Fruit fly (Drosophila melanogaster) whole organism, embryonic: ENCODE results near the gene CG3224.

Experiments used
- Abd-B ChIP-seq: fragments of 200-800 bp; sonication (Bioruptor generic); optimal IDR thresholded peaks from 2 replicates; lab custom pipeline; 2018; ENCODE audit warnings: missing biosample characterization, mild to moderate bottlenecking, missing genetic modification characterization, moderate library complexity
- BEAF-32 ChIP-seq: fragments of 200-800 bp; sonication (Bioruptor generic); optimal IDR thresholded peaks from 3 replicates; lab custom pipeline; 2017; ENCODE audit warnings: missing biosample characterization, missing genetic modification characterization, mild to moderate bottlenecking, moderate library complexity, missing genetic modification reagents
- CG10366 ChIP-seq: fragments of 200-800 bp; sonication (Bioruptor generic); IDR thresholded peaks from 2 replicates; pipeline ENCODE4 v1.3.6; 2022; ENCODE audit warnings: missing biosample characterization, missing genetic modification characterization
- CG11085 ChIP-seq: fragments of 200-800 bp; sonication (Bioruptor generic); IDR thresholded peaks from 2 replicates; pipeline ENCODE4 v1.3.6; 2022; ENCODE audit warnings: missing biosample characterization, missing genetic modification characterization
- CG11504 ChIP-seq: fragments of 200-800 bp; sonication (Bioruptor generic); optimal IDR thresholded peaks from 3 replicates; lab custom pipeline; 2019; ENCODE audit warnings: missing biosample characterization, mild to moderate bottlenecking, missing genetic modification characterization, moderate library complexity
- CG12155 ChIP-seq: fragments of 200-800 bp; sonication (Bioruptor generic); optimal IDR thresholded peaks from 3 replicates; lab custom pipeline; 2016; ENCODE audit warnings: missing biosample characterization, missing genetic modification characterization
- CG12942 ChIP-seq: fragments of 200-800 bp; sonication (Bioruptor generic); optimal IDR thresholded peaks from 3 replicates; lab custom pipeline; 2016; ENCODE audit warnings: missing biosample characterization, missing genetic modification characterization
- CG14014 ChIP-seq: fragments of 200-800 bp; sonication (Bioruptor generic); IDR thresholded peaks from 2 replicates; pipeline ENCODE4 v1.3.6; 2022; ENCODE audit warnings: missing biosample characterization, missing genetic modification characterization
- CG1603 ChIP-seq: fragments of 200-800 bp; sonication (Bioruptor generic); optimal IDR thresholded peaks from 2 replicates; lab custom pipeline; 2019; ENCODE audit warnings: missing biosample characterization, mild to moderate bottlenecking, missing genetic modification characterization, moderate library complexity
- CG17912 ChIP-seq: fragments of 200-800 bp; sonication (Bioruptor generic); optimal IDR thresholded peaks from 2 replicates; lab custom pipeline; 2018; ENCODE audit warnings: missing biosample characterization, mild to moderate bottlenecking, missing genetic modification characterization
- CG18011 ChIP-seq: fragments of 200-800 bp; sonication (Bioruptor generic); optimal IDR thresholded peaks from 2 replicates; lab custom pipeline; 2017; ENCODE audit warnings: missing biosample characterization, missing genetic modification characterization, mild to moderate bottlenecking, moderate library complexity, missing genotype
- CG32767 ChIP-seq: fragments of 200-800 bp; sonication (Bioruptor generic); IDR thresholded peaks from 2 replicates; pipeline ENCODE4 v1.3.6; 2022; ENCODE audit warnings: missing biosample characterization, missing genetic modification characterization
- CG3407 ChIP-seq: fragments of 200-800 bp; sonication (Bioruptor generic); optimal IDR thresholded peaks from 2 replicates; lab custom pipeline; 2018; ENCODE audit warnings: missing biosample characterization, mild to moderate bottlenecking, missing genetic modification characterization
- CG3995 ChIP-seq: fragments of 200-800 bp; sonication (Bioruptor generic); optimal IDR thresholded peaks from 3 replicates; lab custom pipeline; 2016; ENCODE audit warnings: missing biosample characterization, missing genetic modification characterization
- CG42726 ChIP-seq: fragments of 200-800 bp; sonication (Bioruptor generic); IDR thresholded peaks from 2 replicates; pipeline ENCODE4 v1.3.6; 2022; ENCODE audit warnings: missing biosample characterization, missing genetic modification characterization; ENCODE audit not compliant: partially characterized antibody
- CG8290 ChIP-seq, 3 experiments: fragments of 200-800 bp; sonication (Bioruptor generic); optimal IDR thresholded peaks; 2 replicates each; lab custom pipeline; 2016 to 2019; ENCODE audit warnings: missing biosample characterization in 3 of 3, missing genetic modification characterization in 3 of 3, mild to moderate bottlenecking in 2 of 3, moderate library complexity in 1 of 3
- CG8478 ChIP-seq: fragments of >200 bp; optimal IDR thresholded peaks from 2 replicates; lab custom pipeline; 2018
- CkIIα-i1 ChIP-seq: fragments of 200-800 bp; sonication (Bioruptor generic); IDR thresholded peaks from 2 replicates; pipeline ENCODE4 v1.3.6; 2022; ENCODE audit warnings: missing biosample characterization, missing genetic modification characterization
- Dip3 ChIP-seq: fragments of 200-800 bp; sonication (Bioruptor generic); optimal IDR thresholded peaks from 3 replicates; lab custom pipeline; 2016; ENCODE audit warnings: missing biosample characterization, missing genetic modification characterization
- Dll ChIP-seq: fragments of 200-800 bp; sonication (Bioruptor generic); IDR thresholded peaks from 4 replicates; pipeline ENCODE4 v1.3.6; 2022; ENCODE audit warnings: missing biosample characterization, missing genetic modification characterization; ENCODE audit not compliant: partially characterized antibody
- Ets97D ChIP-seq: fragments of 200-800 bp; sonication (Bioruptor generic); optimal IDR thresholded peaks from 3 replicates; lab custom pipeline; 2016; ENCODE audit warnings: missing biosample characterization, missing genetic modification characterization
- Hmx ChIP-seq: fragments of 200-800 bp; sonication (Bioruptor generic); optimal IDR thresholded peaks from 2 replicates; lab custom pipeline; 2016; ENCODE audit warnings: missing biosample characterization, missing genetic modification characterization
- Hr39 ChIP-seq: fragments of >200 bp; optimal IDR thresholded peaks from 2 replicates; lab custom pipeline; 2017
- Lhr ChIP-seq: fragments of 200-800 bp; sonication (Bioruptor generic); optimal IDR thresholded peaks from 3 replicates; lab custom pipeline; 2017; ENCODE audit warnings: mild to moderate bottlenecking, missing biosample characterization, missing genetic modification reagents, missing genetic modification characterization
- Lpt ChIP-seq: fragments of >200 bp; optimal IDR thresholded peaks from 2 replicates; lab custom pipeline; 2018; ENCODE audit warnings: missing biosample characterization, missing genetic modification characterization
- MESR4 ChIP-seq: fragments of 200-800 bp; sonication (Bioruptor generic); optimal IDR thresholded peaks from 2 replicates; lab custom pipeline; 2018; ENCODE audit warnings: missing biosample characterization, mild to moderate bottlenecking, missing genetic modification characterization, moderate library complexity
- Meics ChIP-seq: fragments of 200-800 bp; sonication (Bioruptor generic); optimal IDR thresholded peaks from 2 replicates; lab custom pipeline; 2017; ENCODE audit warnings: missing biosample characterization, mild to moderate bottlenecking, missing genetic modification characterization
- Mes4 ChIP-seq: fragments of 200-800 bp; sonication (Bioruptor generic); optimal IDR thresholded peaks from 2 replicates; lab custom pipeline; 2016; ENCODE audit warnings: missing biosample characterization, missing genetic modification characterization
- Sox102F ChIP-seq: fragments of 200-800 bp; sonication (Bioruptor generic); optimal IDR thresholded peaks from 2 replicates; lab custom pipeline; 2018; ENCODE audit warnings: missing biosample characterization, mild to moderate bottlenecking, missing genetic modification characterization, moderate library complexity
- TFAM ChIP-seq: fragments of 200-800 bp; sonication (Bioruptor generic); optimal IDR thresholded peaks from 2 replicates; lab custom pipeline; 2017; ENCODE audit warnings: missing biosample characterization, missing genetic modification characterization, inconsistent platforms
- Xrp1 ChIP-seq: fragments of 200-800 bp; sonication (Bioruptor generic); IDR thresholded peaks from 2 replicates; pipeline ENCODE4 v1.3.6; 2022; ENCODE audit warnings: missing biosample characterization, missing genetic modification characterization
- bab2 ChIP-seq: fragments of 200-800 bp; sonication (Bioruptor generic); optimal IDR thresholded peaks from 2 replicates; lab custom pipeline; 2016; ENCODE audit warnings: missing biosample characterization, missing genetic modification characterization
- cas ChIP-seq: fragments of 200-800 bp; sonication (Bioruptor generic); IDR thresholded peaks from 2 replicates; pipeline ENCODE4 v1.3.6; 2022; ENCODE audit warnings: missing biosample characterization, missing genetic modification characterization
- gem ChIP-seq: fragments of 200-800 bp; sonication (Bioruptor generic); optimal IDR thresholded peaks from 2 replicates; lab custom pipeline; 2019; ENCODE audit warnings: missing biosample characterization, mild to moderate bottlenecking, missing genetic modification characterization, moderate library complexity
- gfzf ChIP-seq: fragments of 200-800 bp; sonication (Bioruptor generic); optimal IDR thresholded peaks from 2 replicates; lab custom pipeline; 2016; ENCODE audit warnings: missing biosample characterization, mild to moderate bottlenecking, missing genetic modification characterization, moderate library complexity
- jumu ChIP-seq: fragments of 200-800 bp; sonication (Bioruptor generic); optimal IDR thresholded peaks from 3 replicates; lab custom pipeline; 2016; ENCODE audit warnings: missing biosample characterization, missing genetic modification characterization
- lov ChIP-seq, 2 experiments: fragments of 200-800 bp in 1 of 2; fragments of >200 bp in 1 of 2; sonication (Bioruptor generic) in 1 of 2; IDR thresholded peaks in 1 of 2; optimal IDR thresholded peaks in 1 of 2; 2 replicates in 1 of 2; 3 replicates in 1 of 2; pipeline versions ENCODE4 v1.3.6 to Lab custom; 2017 to 2022; ENCODE audit warnings: missing biosample characterization in 1 of 2, missing genetic modification characterization in 1 of 2
- prd ChIP-seq, 3 experiments: fragments of >200 bp in 2 of 3; fragments of 200-800 bp in 1 of 3; sonication (Bioruptor generic) in 1 of 3; optimal IDR thresholded peaks in 2 of 3; IDR thresholded peaks in 1 of 3; 2 replicates in 2 of 3; 3 replicates in 1 of 3; pipeline versions ENCODE4 v1.3.6 to Lab custom; 2017 to 2022; ENCODE audit warnings: missing biosample characterization in 1 of 3, missing genetic modification characterization in 1 of 3
- row ChIP-seq: fragments of 200-800 bp; sonication (Bioruptor generic); IDR thresholded peaks from 3 replicates; pipeline ENCODE4 v1.3.6; 2022; ENCODE audit warnings: missing biosample characterization, missing genetic modification characterization
- sens-2 ChIP-seq: fragments of 200-800 bp; sonication (Bioruptor generic); IDR thresholded peaks from 2 replicates; pipeline ENCODE4 v1.3.6; 2022; ENCODE audit warnings: missing biosample characterization, missing genetic modification characterization
- sqz ChIP-seq: fragments of 200-800 bp; sonication (Bioruptor generic); optimal IDR thresholded peaks from 3 replicates; lab custom pipeline; 2018; ENCODE audit warnings: missing biosample characterization, mild to moderate bottlenecking, missing genetic modification characterization
- tgo ChIP-seq: fragments of 200-800 bp; sonication (Bioruptor generic); IDR thresholded peaks from 3 replicates; pipeline ENCODE4 v1.3.6; 2022; ENCODE audit warnings: missing biosample characterization, missing genetic modification characterization
- trem ChIP-seq: fragments of 200-800 bp; optimal IDR thresholded peaks from 3 replicates; lab custom pipeline; 2019; ENCODE audit warnings: missing biosample characterization, mild to moderate bottlenecking, missing genetic modification characterization, moderate library complexity
- unc-4 ChIP-seq: fragments of 200-800 bp; sonication (Bioruptor generic); IDR thresholded peaks from 2 replicates; pipeline ENCODE4 v1.3.6; 2022; ENCODE audit warnings: missing biosample characterization, missing genetic modification characterization; ENCODE audit not compliant: partially characterized antibody

The CG3224 gene

DNA sequence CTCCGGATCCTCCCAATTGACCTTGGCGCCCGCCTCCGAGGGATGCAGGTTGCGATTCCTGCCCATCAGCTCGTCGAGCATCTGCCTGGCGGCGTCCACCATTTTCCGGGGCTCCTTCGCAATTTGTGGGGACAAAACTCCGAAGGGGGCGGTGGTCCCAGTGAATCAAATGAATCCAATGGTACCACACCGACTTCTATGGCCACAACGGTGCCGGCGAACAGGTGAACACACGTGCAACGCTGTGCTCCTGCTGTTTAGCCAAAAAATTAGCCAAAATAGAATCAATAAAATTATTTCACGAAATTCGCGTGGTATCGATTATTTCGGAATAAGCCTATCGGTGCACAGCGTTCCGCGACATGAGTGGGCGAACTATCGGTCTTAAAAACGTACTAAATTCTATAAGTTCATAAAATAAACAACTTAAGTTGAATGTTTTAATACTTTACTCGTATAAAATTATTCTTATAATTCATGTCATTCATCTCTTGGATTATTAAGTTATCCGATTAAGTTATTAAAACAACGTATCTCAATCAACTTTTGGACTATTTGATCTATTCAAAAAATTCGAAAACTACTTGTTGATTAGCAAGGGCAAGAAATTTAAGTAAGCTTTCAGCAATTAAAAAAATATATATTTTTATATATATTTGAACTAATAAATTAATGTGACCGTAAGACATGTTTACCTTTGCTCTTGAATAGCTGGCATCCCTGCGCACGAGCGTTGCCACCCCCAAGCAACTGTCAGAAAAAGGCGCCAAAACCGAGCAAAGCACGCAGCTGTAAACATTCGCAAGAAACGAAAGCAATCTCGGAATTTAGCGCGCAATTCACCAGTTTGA, 12.6 kb upstream of the CG3224 start, which contains the start of the genes CG3198 and Mcm6 (continued):
- no peak for TF ChIP-seq lov (optimal IDR thresholded peaks at IDR 0.05; lab: Kevin White, UChicago)
- TF ChIP-seq lov (GFP tag; IDR thresholded peaks at IDR 0.05; lab: Robert Waterston, UW): no peak
- TF ChIP-seq BEAF-32: peak; percentile 67
- peak; percentile 32; the same call in 1 of the 2 replicates for TF ChIP-seq CG42726 (GFP tag; lab: Robert Waterston, UW)
- TF ChIP-seq Hmx (GFP tag; lab: Kevin White, UChicago): no peak
- TF ChIP-seq Ets97D (GFP tag; lab: Kevin White, UChicago): peak; percentile 51
- no peak for TF ChIP-seq tgo
- TF ChIP-seq Xrp1 (GFP tag; lab: Robert Waterston, UW): no peak
- peak; percentile 71 for TF ChIP-seq unc-4 (GFP tag; lab: Robert Waterston, UW)
- TF ChIP-seq Hr39 (lab: Kevin White, UChicago): no peak
- no peak for TF ChIP-seq TFAM (GFP tag; lab: Kevin White, UChicago)
- TF ChIP-seq CkIIα-i1 (GFP tag; lab: Robert Waterston, UW): no peak
- TF ChIP-seq gfzf: peak; percentile 46
- TF ChIP-seq MESR4 (GFP tag; lab: Kevin White, UChicago): peak; percentile 81
- TF ChIP-seq Dll (GFP tag; lab: Robert Waterston, UW): peak; percentile 77
- TF ChIP-seq CG3995 (GFP tag; lab: Kevin White, UChicago): peak; percentile 6
- peak; percentile 65 for TF ChIP-seq row (GFP tag; lab: Robert Waterston, UW)

DNA sequence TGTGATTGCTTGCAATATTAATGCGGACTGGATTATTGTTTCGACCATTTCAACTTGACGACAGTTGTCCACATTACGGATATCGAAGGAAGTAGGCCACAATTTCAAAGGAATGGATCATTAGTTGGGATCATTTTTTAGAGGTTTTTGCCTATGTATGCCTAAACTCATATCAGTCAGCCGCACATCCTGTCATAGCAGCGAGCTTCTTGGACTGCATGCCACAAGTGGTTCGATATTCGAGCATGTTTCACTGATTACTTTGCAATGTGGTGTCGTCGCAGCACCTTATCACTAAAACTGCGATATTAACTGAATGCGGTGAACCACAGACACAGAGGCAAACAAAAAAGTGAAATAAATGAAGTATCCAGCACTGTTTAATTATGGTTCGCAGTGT, 2.7 kb upstream of the CG3224 start:
- TF ChIP-seq Abd-B (GFP tag; lab: Kevin White, UChicago) (no peak), Sox102F (GFP tag; lab: Kevin White, UChicago) (no peak), CG18011 (GFP tag; lab: Kevin White, UChicago) (peak; percentile 92)

DNA sequence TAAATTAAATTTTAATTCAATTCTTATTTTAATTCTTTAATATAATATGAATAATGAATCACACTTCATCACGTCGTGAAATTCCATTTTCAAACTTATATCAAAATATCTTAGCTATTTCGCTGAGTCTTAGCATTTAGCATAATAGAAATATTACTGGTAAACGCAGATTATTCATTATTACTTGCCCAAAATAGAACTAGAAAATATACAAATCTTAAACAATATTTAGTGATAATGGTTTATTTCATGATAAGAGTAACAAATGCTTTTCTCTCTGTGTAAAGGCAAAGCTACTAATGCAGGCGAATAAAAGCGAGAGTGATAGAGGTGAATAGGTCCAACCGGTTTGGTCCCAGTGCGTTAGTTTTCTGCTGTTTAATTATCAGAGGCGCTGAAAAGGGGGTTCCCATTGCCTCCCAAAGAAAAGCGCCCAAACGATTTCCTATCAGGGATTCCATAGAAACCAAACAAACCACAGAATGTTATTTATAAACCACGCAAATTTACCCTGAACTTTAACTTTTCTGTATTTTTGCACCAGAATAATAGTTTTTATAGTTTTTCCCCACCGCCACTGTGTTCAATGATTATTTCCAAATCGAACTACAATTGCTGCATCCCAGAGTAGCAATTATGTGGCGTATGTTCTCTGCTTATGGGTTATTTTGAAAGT, 1.8 kb upstream of the CG3224 start:
- peak; percentile 12; the same call in 1 of the 2 replicates for TF ChIP-seq CG11085 (GFP tag; lab: Robert Waterston, UW)
- peak; percentile 24; the same call in 1 of the 2 replicates for TF ChIP-seq CG10366 (GFP tag; lab: Robert Waterston, UW)
- TF ChIP-seq bab2: peak; percentile 0
- peak; percentile 56; the same call in 1 of the 2 replicates for TF ChIP-seq CG14014 (GFP tag; lab: Robert Waterston, UW)
- TF ChIP-seq Mes4 (GFP tag; lab: Kevin White, UChicago): peak; percentile 15
- no peak for TF ChIP-seq CG8290 (GFP tag; optimal IDR thresholded peaks at IDR 0.05; lab: Kevin White, UChicago)
- TF ChIP-seq CG8290 (tag; optimal IDR thresholded peaks at IDR 0.05; lab: Kevin White, UChicago): peak in 1 of 2 experiments; percentile 46
- TF ChIP-seq Dip3 (GFP tag; lab: Kevin White, UChicago): peak; percentile 5
- TF ChIP-seq gem (tag; lab: Kevin White, UChicago): peak; percentile 58
- TF ChIP-seq cas (GFP tag; lab: Robert Waterston, UW): no peak
- peak; percentile 55 for TF ChIP-seq Meics (GFP tag; lab: Kevin White, UChicago)
- TF ChIP-seq CG11504 (tag; lab: Kevin White, UChicago): peak; percentile 83
- no peak for TF ChIP-seq CG32767 (GFP tag; lab: Robert Waterston, UW)
- TF ChIP-seq CG3407 (GFP tag; lab: Kevin White, UChicago): no peak
- TF ChIP-seq prd (optimal IDR thresholded peaks at IDR 0.05; lab: Kevin White, UChicago): no peak
- peak; percentile 55; the same call in 2 of the 3 replicates for TF ChIP-seq prd (GFP tag; IDR thresholded peaks at IDR 0.05; lab: Robert Waterston, UW)
- TF ChIP-seq jumu (GFP tag; lab: Kevin White, UChicago): peak; percentile 29
- TF ChIP-seq CG12155 (GFP tag; lab: Kevin White, UChicago): peak; percentile 2
- no peak for TF ChIP-seq Lpt (GFP tag; lab: Kevin White, UChicago)
- no peak for TF ChIP-seq trem (tag; lab: Kevin White, UChicago)
- no peak for TF ChIP-seq sqz (GFP tag; lab: Kevin White, UChicago)
- no peak for TF ChIP-seq CG12942 (GFP tag; lab: Kevin White, UChicago)
- no peak for TF ChIP-seq CG18011 (GFP tag; lab: Kevin White, UChicago)
- TF ChIP-seq CG8478 (lab: Kevin White, UChicago): no peak
- no peak for TF ChIP-seq sens-2 (GFP tag; lab: Robert Waterston, UW)
- peak; percentile 41 for TF ChIP-seq CG1603 (tag; lab: Kevin White, UChicago)
- no peak for TF ChIP-seq Lhr (GFP tag; lab: Kevin White, UChicago)
- TF ChIP-seq CG17912 (GFP tag; lab: Kevin White, UChicago): no peak
